Fruit fly (Drosophila melanogaster) whole organism, embryonic: ENCODE results near the gene asun.

Source experiments
- cg ChIP-seq: fragments of 200-800 bp; sonication (Bioruptor generic); optimal IDR thresholded peaks from 3 replicates; lab custom pipeline; 2019; ENCODE audit warnings: missing biosample characterization, mild to moderate bottlenecking, missing genetic modification characterization, moderate library complexity
- pfk ChIP-seq: fragments of 200-800 bp; sonication (Bioruptor generic); optimal IDR thresholded peaks from 2 replicates; lab custom pipeline; 2018; ENCODE audit warnings: missing biosample characterization, mild to moderate bottlenecking, missing genetic modification characterization, moderate library complexity
- ranshi ChIP-seq: fragments of 200-800 bp; sonication (Bioruptor generic); IDR thresholded peaks from 2 replicates; pipeline ENCODE4 v1.3.6; 2022; ENCODE audit warnings: missing biosample characterization, missing genetic modification characterization

dm6 chr3R:16287850-16288249 lies 23.8 kb downstream of the asun start:
- TF ChIP-seq pfk (no peak), cg (GFP tag; lab: Kevin White, UChicago) (no peak), ranshi (no peak)
